Worm (Caenorhabditis elegans) whole organism, late embryonic: ENCODE measurements around the gene srd-56.

ENCODE experiments used
- ama-1 ChIP-seq: fragments of 150-350 bp; optimal IDR thresholded peaks from 2 replicates; lab custom pipeline; 2014
- ceh-19 ChIP-seq: fragments of 200-800 bp; sonication (Bioruptor generic); optimal IDR thresholded peaks from 2 replicates; lab custom pipeline; 2018; ENCODE audit warnings: mild to moderate bottlenecking, missing genetic modification characterization, missing compliant biosample characterization
- ceh-45 ChIP-seq: fragments of 200-800 bp; sonication (Bioruptor generic); IDR thresholded peaks from 2 replicates; pipeline ENCODE4 v1.3.6; 2022; ENCODE audit warnings: missing genetic modification reagents, missing genetic modification characterization, missing compliant biosample characterization
- eyg-1 ChIP-seq: sonication (generic microtip); optimal IDR thresholded peaks from 2 replicates; lab custom pipeline; 2016; ENCODE audit warnings: missing genotype, missing genetic modification characterization, missing compliant biosample characterization
- lim-6 ChIP-seq: sonication (generic microtip); optimal IDR thresholded peaks from 2 replicates; lab custom pipeline; 2016; ENCODE audit warnings: missing genetic modification characterization, missing compliant biosample characterization
- madf-2 ChIP-seq: sonication (generic microtip); optimal IDR thresholded peaks from 2 replicates; lab custom pipeline; 2017; ENCODE audit warnings: missing genetic modification characterization, missing compliant biosample characterization
- nfya-1 ChIP-seq: sonication (generic microtip); optimal IDR thresholded peaks from 2 replicates; lab custom pipeline; 2017; ENCODE audit warnings: missing genetic modification characterization, mild to moderate bottlenecking, missing compliant biosample characterization, antibody characterized with exemption, moderate library complexity
- nhr-11 ChIP-seq: fragments of 150-350 bp; optimal IDR thresholded peaks from 2 replicates; lab custom pipeline; 2014; ENCODE audit warnings: missing biosample characterization, missing genetic modification characterization
- pat-9 ChIP-seq: fragments of 200-800 bp; sonication (Bioruptor generic); optimal IDR thresholded peaks from 2 replicates; lab custom pipeline; 2018; ENCODE audit warnings: mild to moderate bottlenecking, missing genetic modification characterization, moderate library complexity, missing compliant biosample characterization
- rnt-1 ChIP-seq: sonication (generic microtip); optimal IDR thresholded peaks from 2 replicates; lab custom pipeline; 2016; ENCODE audit warnings: missing genetic modification characterization, missing compliant biosample characterization
- tbx-2 ChIP-seq: sonication (generic microtip); optimal IDR thresholded peaks from 2 replicates; lab custom pipeline; 2016; ENCODE audit warnings: missing genetic modification characterization, missing compliant biosample characterization
- ttx-3 ChIP-seq: sonication (generic microtip); optimal IDR thresholded peaks from 2 replicates; lab custom pipeline; 2016; ENCODE audit warnings: missing genetic modification reagents, missing genetic modification characterization, missing compliant biosample characterization
- unc-42 ChIP-seq: sonication (generic microtip); optimal IDR thresholded peaks from 2 replicates; lab custom pipeline; 2016; ENCODE audit warnings: missing genotype, missing genetic modification characterization, missing compliant biosample characterization

- TF ChIP-seq pat-9, result no peak
- TF ChIP-seq madf-2, result no peak
- no peak for TF ChIP-seq ttx-3 (tag; lab: Kevin White, UChicago)
- TF ChIP-seq tbx-2 (tag; lab: Kevin White, UChicago), result no peak
- no peak for TF ChIP-seq unc-42
- no peak for TF ChIP-seq ceh-19
- no peak for TF ChIP-seq eyg-1 (tag; lab: Kevin White, UChicago)
- TF ChIP-seq lim-6 (tag; lab: Kevin White, UChicago), result no peak
- no peak for TF ChIP-seq nhr-11 (tag; lab: Kevin White, UChicago)
- TF ChIP-seq nfya-1 (tag; lab: Kevin White, UChicago), result no peak
- no peak for TF ChIP-seq ama-1 (lab: Kevin White, UChicago)
- TF ChIP-seq ceh-45 (GFP tag; lab: Robert Waterston, UW), result no peak
- TF ChIP-seq rnt-1 (tag; lab: Kevin White, UChicago), result no peak
These were observed 42.6 kb upstream of the srd-56 start, which contains the start of gene skpo-3 for ce11 chrII:7245576-7245975.
